Fruit fly (Drosophila melanogaster): ENCODE results near the gene RhoGAP71E.

- TF ChIP-seq rn (GFP tag; IDR thresholded peaks at IDR 0.05) (no peak), CG12605 (GFP tag; IDR thresholded peaks at IDR 0.05) (no peak), CG32121 (GFP tag; IDR thresholded peaks at IDR 0.05) (no peak), CG15710 (tag; optimal IDR thresholded peaks at IDR 0.05) (no peak), CG8301 (tag; optimal IDR thresholded peaks at IDR 0.05) (no peak), EcR (GFP tag; optimal IDR thresholded peaks at IDR 0.05) (peak; percentile 28), CG17806 (tag; optimal IDR thresholded peaks at IDR 0.05) (no peak), Pif1B (GFP tag; optimal IDR thresholded peaks at IDR 0.05) (no peak), fd96Ca (GFP tag; IDR thresholded peaks at IDR 0.05) (no peak)
Measured at dm6 chr3L:15590803-15591597, 2.3 kb downstream of the RhoGAP71E start.
